Worm (Caenorhabditis elegans) whole organism, L3 larva: ENCODE results near the gene F23B2.7.
"Not testable (repeated sequence)": the region's sequence is repeated elsewhere in the genome, so short reads cannot be mapped to it uniquely, and the experiment has no call there.

ENCODE experiments used
- aly-2 ChIP-seq: fragments of 150-350 bp; optimal IDR thresholded peaks from 2 replicates; lab custom pipeline; 2014; ENCODE audit warnings: missing biosample characterization, missing genetic modification characterization
- ceh-16 ChIP-seq: sonication (generic microtip); optimal IDR thresholded peaks from 2 replicates; lab custom pipeline; 2017; ENCODE audit warnings: missing biosample characterization, missing genetic modification characterization
- egl-27 ChIP-seq: sonication (generic microtip); optimal IDR thresholded peaks from 4 replicates; lab custom pipeline; 2017; ENCODE audit warnings: missing biosample characterization, missing genetic modification reagents, missing genetic modification characterization
- jun-1 ChIP-seq: fragments of 150-350 bp; optimal IDR thresholded peaks from 2 replicates; lab custom pipeline; 2014; ENCODE audit warnings: missing biosample characterization, missing genetic modification reagents, missing genetic modification characterization
- nhr-11 ChIP-seq: fragments of 150-350 bp; optimal IDR thresholded peaks from 2 replicates; lab custom pipeline; 2014; ENCODE audit warnings: missing biosample characterization, missing genetic modification characterization
- nhr-12 ChIP-seq: fragments of 150-350 bp; optimal IDR thresholded peaks from 2 replicates; lab custom pipeline; 2014; ENCODE audit warnings: missing biosample characterization, missing genetic modification characterization
- nhr-23 ChIP-seq: fragments of 150-350 bp; optimal IDR thresholded peaks from 2 replicates; lab custom pipeline; 2014; ENCODE audit warnings: missing biosample characterization, missing genetic modification reagents, missing genetic modification characterization
- nhr-237 ChIP-seq: fragments of 150-350 bp; optimal IDR thresholded peaks from 2 replicates; lab custom pipeline; 2014; ENCODE audit warnings: missing biosample characterization, missing genetic modification characterization
- nhr-28 ChIP-seq: fragments of 150-350 bp; optimal IDR thresholded peaks from 2 replicates; lab custom pipeline; 2014; ENCODE audit warnings: missing biosample characterization, missing genetic modification characterization
- nhr-77 ChIP-seq: fragments of 150-350 bp; optimal IDR thresholded peaks from 2 replicates; lab custom pipeline; 2014; ENCODE audit warnings: missing biosample characterization, missing genetic modification characterization
- skn-1 ChIP-seq: fragments of 150-350 bp; optimal IDR thresholded peaks from 2 replicates; lab custom pipeline; 2014; ENCODE audit warnings: missing biosample characterization, missing genetic modification characterization
- unc-39 ChIP-seq: sonication (generic microtip); optimal IDR thresholded peaks from 4 replicates; lab custom pipeline; 2017; ENCODE audit warnings: missing biosample characterization, missing genetic modification characterization
- unc-62 ChIP-seq: fragments of 150-350 bp; sonication (generic microtip); optimal IDR thresholded peaks from 4 replicates; lab custom pipeline; 2014; ENCODE audit warnings: missing biosample characterization, missing genetic modification reagents, missing genetic modification characterization

- not testable (repeated sequence) for TF ChIP-seq nhr-23; unc-39 (tag; lab: Kevin White, UChicago); nhr-28 (tag; lab: Kevin White, UChicago); nhr-12; jun-1; egl-27; unc-62 (GFP tag; lab: Kevin White, UChicago); skn-1 (tag; lab: Kevin White, UChicago); ceh-16 (tag; lab: Kevin White, UChicago); nhr-237 (tag; lab: Kevin White, UChicago); nhr-77; aly-2 (tag; lab: Kevin White, UChicago); nhr-11 (tag; lab: Kevin White, UChicago)
These were observed 44.2 kb downstream of the F23B2.7 start, which contains the start of gene C46C2.7 for ce11 chrIV:9194524-9194923.
